Worm (Caenorhabditis elegans) whole organism, L4/young adult: Measurements from ENCODE around the gene F29G6.1.

ENCODE experiments used
- W03F9.2 ChIP-seq: fragments of 150-350 bp; optimal IDR thresholded peaks from 2 replicates; lab custom pipeline; 2014; ENCODE audit warnings: missing biosample characterization, missing genetic modification characterization
- dao-5 ChIP-seq: sonication (generic microtip); optimal IDR thresholded peaks from 2 replicates; lab custom pipeline; 2016; ENCODE audit warnings: missing genotype, missing genetic modification characterization, moderate library complexity, missing compliant biosample characterization
- him-1 ChIP-seq: sonication (generic microtip); optimal IDR thresholded peaks from 2 replicates; lab custom pipeline; 2016; ENCODE audit warnings: missing genotype, missing genetic modification reagents, missing genetic modification characterization, missing compliant biosample characterization

- TF ChIP-seq dao-5 (tag; lab: Kevin White, UChicago) (no peak), him-1 (tag; lab: Kevin White, UChicago) (no peak), W03F9.2 (tag; lab: Kevin White, UChicago) (no peak)
Observed at ce11 chrX:11523704-11524103, 21.6 kb downstream of the F29G6.1 start.
